Fruit fly (Drosophila melanogaster) whole organism: Measurements from ENCODE around the gene boi.

Source experiments
- Dll ChIP-seq: fragments of >200 bp; optimal IDR thresholded peaks from 2 replicates; lab custom pipeline; 2017
- EcR ChIP-seq, 2 experiments: fragments of >200 bp; optimal IDR thresholded peaks; 2 replicates each; lab custom pipeline; 2017; ENCODE audit warnings: missing biosample characterization in 2 of 2, missing genetic modification characterization in 2 of 2, missing genetic modification reagents in 2 of 2
- pan ChIP-seq: fragments of >200 bp; optimal IDR thresholded peaks from 2 replicates; lab custom pipeline; 2017
- psq ChIP-seq: fragments of >200 bp; optimal IDR thresholded peaks from 2 replicates; lab custom pipeline; 2017
- usp ChIP-seq: fragments of >200 bp; optimal IDR thresholded peaks from 2 replicates; lab custom pipeline; 2017; ENCODE audit warnings: missing biosample characterization, missing genetic modification characterization, mixed read lengths

DNA sequence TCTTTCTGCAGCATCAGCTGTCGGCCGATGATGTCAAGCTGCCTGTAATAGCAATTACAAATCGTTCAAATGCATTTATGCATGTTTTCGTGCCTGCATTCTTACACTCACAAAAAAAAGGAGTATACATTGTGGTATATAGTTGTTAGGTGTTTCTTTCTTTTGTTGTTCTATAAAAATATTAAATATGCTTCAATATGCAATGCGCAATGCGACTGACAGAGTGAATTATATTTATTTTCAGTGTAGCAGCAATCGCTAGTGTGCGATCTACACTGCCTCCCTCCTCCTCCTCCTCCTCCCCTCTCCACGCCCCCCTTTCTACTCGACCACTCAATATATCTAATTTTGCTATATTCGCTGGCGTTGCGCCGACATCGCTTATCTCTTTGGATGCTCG lies 39.0 kb upstream of the boi start:
- TF ChIP-seq usp (GFP tag; lab: Kevin White, UChicago), result no peak
- TF ChIP-seq EcR (GFP tag; optimal IDR thresholded peaks at IDR 0.05; lab: Kevin White, UChicago), result no peak
- TF ChIP-seq pan (lab: Kevin White, UChicago), result no peak
- no peak for TF ChIP-seq Dll (lab: Kevin White, UChicago)
- TF ChIP-seq psq, result no peak
